Fruit fly (Drosophila melanogaster) whole organism, embryonic: ENCODE measurements around the gene CG43355.
A peak's percentile ranks its signal among the peaks of the same experiment; 100 is the strongest.

ENCODE experiments used
- Blimp-1 ChIP-seq: fragments of 200-800 bp; sonication (Bioruptor generic); optimal IDR thresholded peaks from 3 replicates; lab custom pipeline; 2018; ENCODE audit warnings: missing biosample characterization, missing genetic modification characterization, mild to moderate bottlenecking, moderate library complexity, missing genetic modification reagents
- CG10543 ChIP-seq: fragments of 200-800 bp; sonication (Bioruptor generic); optimal IDR thresholded peaks from 3 replicates; lab custom pipeline; 2017; ENCODE audit warnings: missing biosample characterization, mild to moderate bottlenecking, missing genetic modification characterization, moderate library complexity
- CG12744 ChIP-seq: fragments of 200-800 bp; sonication (Bioruptor generic); optimal IDR thresholded peaks from 2 replicates; lab custom pipeline; 2016; ENCODE audit warnings: missing biosample characterization, missing genetic modification characterization
- CG14441 ChIP-seq: fragments of 200-800 bp; sonication (Bioruptor generic); IDR thresholded peaks from 2 replicates; pipeline ENCODE4 v1.3.6; 2022; ENCODE audit warnings: missing biosample characterization, missing genetic modification characterization
- CG14667 ChIP-seq: fragments of 200-800 bp; sonication (Bioruptor generic); IDR thresholded peaks from 2 replicates; pipeline ENCODE4 v1.3.6; 2022; ENCODE audit warnings: missing biosample characterization, missing genetic modification characterization
- CG15011 ChIP-seq: fragments of 200-800 bp; sonication (Bioruptor generic); optimal IDR thresholded peaks from 3 replicates; lab custom pipeline; 2018; ENCODE audit warnings: missing biosample characterization, mild to moderate bottlenecking, missing genetic modification characterization
- CG1603 ChIP-seq: fragments of 200-800 bp; sonication (Bioruptor generic); optimal IDR thresholded peaks from 2 replicates; lab custom pipeline; 2019; ENCODE audit warnings: missing biosample characterization, mild to moderate bottlenecking, missing genetic modification characterization, moderate library complexity
- CG16815 ChIP-seq: fragments of 200-800 bp; sonication (Bioruptor generic); optimal IDR thresholded peaks from 3 replicates; lab custom pipeline; 2017; ENCODE audit warnings: missing biosample characterization, mild to moderate bottlenecking, missing genetic modification characterization
- CG17328 ChIP-seq: fragments of 200-800 bp; sonication (Bioruptor generic); IDR thresholded peaks from 2 replicates; pipeline ENCODE4 v1.3.6; 2022; ENCODE audit warnings: missing biosample characterization, missing genetic modification characterization
- CG17802 ChIP-seq: fragments of 200-800 bp; sonication (Bioruptor generic); optimal IDR thresholded peaks from 2 replicates; lab custom pipeline; 2018; ENCODE audit warnings: missing biosample characterization, mild to moderate bottlenecking, missing genetic modification characterization, moderate library complexity
- CG18764 ChIP-seq: fragments of 200-800 bp; sonication (Bioruptor generic); optimal IDR thresholded peaks from 3 replicates; lab custom pipeline; 2016; ENCODE audit warnings: missing biosample characterization, missing genetic modification characterization
- CG2199 ChIP-seq: fragments of 200-800 bp; sonication (Bioruptor generic); IDR thresholded peaks from 3 replicates; pipeline ENCODE4 v1.3.6; 2022; ENCODE audit warnings: missing biosample characterization, missing genetic modification characterization
- CG30431 ChIP-seq: fragments of 200-800 bp; sonication (Bioruptor generic); optimal IDR thresholded peaks from 2 replicates; lab custom pipeline; 2017; ENCODE audit warnings: missing biosample characterization, missing genetic modification characterization
- CG4854 ChIP-seq: fragments of 200-800 bp; sonication (Bioruptor generic); optimal IDR thresholded peaks from 2 replicates; lab custom pipeline; 2016; ENCODE audit warnings: missing biosample characterization, missing genetic modification characterization, inconsistent platforms
- CG7372 ChIP-seq: fragments of 200-800 bp; sonication (Bioruptor generic); IDR thresholded peaks from 2 replicates; pipeline ENCODE4 v1.3.6; 2022; ENCODE audit warnings: missing biosample characterization, missing genetic modification characterization
- CG8089 ChIP-seq: fragments of 200-800 bp; sonication (Bioruptor generic); optimal IDR thresholded peaks from 3 replicates; lab custom pipeline; 2016; ENCODE audit warnings: missing biosample characterization, missing genetic modification characterization
- CHES-1-like ChIP-seq: fragments of 200-800 bp; sonication (Bioruptor generic); optimal IDR thresholded peaks from 2 replicates; lab custom pipeline; 2016; ENCODE audit warnings: missing biosample characterization, missing genetic modification characterization
- Dek ChIP-seq: fragments of 200-800 bp; sonication (Bioruptor generic); optimal IDR thresholded peaks from 3 replicates; lab custom pipeline; 2019; ENCODE audit warnings: missing biosample characterization, mild to moderate bottlenecking, missing genetic modification characterization, moderate library complexity
- Dfd ChIP-seq, 2 experiments: fragments of >200 bp; optimal IDR thresholded peaks; 2 replicates each; lab custom pipeline; 2017; ENCODE audit warnings: missing biosample characterization in 2 of 2, missing genetic modification characterization in 2 of 2
- E2f1 ChIP-seq: fragments of 200-800 bp; sonication (Bioruptor generic); IDR thresholded peaks from 2 replicates; pipeline ENCODE4 v1.3.6; 2022; ENCODE audit warnings: missing biosample characterization, missing genetic modification characterization
- Ets97D ChIP-seq: fragments of 200-800 bp; sonication (Bioruptor generic); optimal IDR thresholded peaks from 3 replicates; lab custom pipeline; 2016; ENCODE audit warnings: missing biosample characterization, missing genetic modification characterization
- HmgZ ChIP-seq: fragments of 200-800 bp; sonication (Bioruptor generic); optimal IDR thresholded peaks from 2 replicates; lab custom pipeline; 2018; ENCODE audit warnings: missing biosample characterization, mild to moderate bottlenecking, missing genetic modification characterization
- Hmx ChIP-seq: fragments of 200-800 bp; sonication (Bioruptor generic); optimal IDR thresholded peaks from 2 replicates; lab custom pipeline; 2016; ENCODE audit warnings: missing biosample characterization, missing genetic modification characterization
- Mad ChIP-seq: fragments of 200-800 bp; sonication (Bioruptor generic); optimal IDR thresholded peaks from 2 replicates; lab custom pipeline; 2016; ENCODE audit warnings: missing biosample characterization, missing genetic modification characterization
- NC2β ChIP-seq: fragments of 200-800 bp; sonication (Bioruptor generic); optimal IDR thresholded peaks from 2 replicates; lab custom pipeline; 2016; ENCODE audit warnings: missing biosample characterization, missing genetic modification characterization
- Scr ChIP-seq: fragments of 200-800 bp; sonication (Bioruptor generic); IDR thresholded peaks from 2 replicates; pipeline ENCODE4 v1.3.6; 2022; ENCODE audit warnings: missing biosample characterization, missing genetic modification characterization; ENCODE audit not compliant: partially characterized antibody
- Stat92E ChIP-seq, 3 experiments: fragments of >200 bp in 2 of 3; fragments of 200-800 bp in 1 of 3; sonication (Bioruptor generic) in 1 of 3; optimal IDR thresholded peaks; 2 replicates each; lab custom pipeline; 2017 to 2019; ENCODE audit warnings: missing biosample characterization in 3 of 3, missing genetic modification characterization in 3 of 3, mild to moderate bottlenecking in 1 of 3, moderate library complexity in 1 of 3
- ab ChIP-seq: fragments of 200-800 bp; sonication (Bioruptor generic); optimal IDR thresholded peaks from 2 replicates; lab custom pipeline; 2016; ENCODE audit warnings: missing biosample characterization, missing genetic modification characterization
- ac ChIP-seq: fragments of 200-800 bp; sonication (Bioruptor generic); optimal IDR thresholded peaks from 3 replicates; lab custom pipeline; 2017; ENCODE audit warnings: missing biosample characterization, mild to moderate bottlenecking, missing genetic modification characterization
- bbx ChIP-seq: fragments of 200-800 bp; sonication (Bioruptor generic); IDR thresholded peaks from 2 replicates; pipeline ENCODE4 v1.3.6; 2022; ENCODE audit warnings: missing biosample characterization, missing genetic modification characterization; ENCODE audit not compliant: partially characterized antibody
- cad ChIP-seq: fragments of >200 bp; optimal IDR thresholded peaks from 2 replicates; lab custom pipeline; 2017; ENCODE audit warnings: missing biosample characterization, missing genetic modification characterization
- chinmo ChIP-seq: fragments of 200-800 bp; sonication (Bioruptor generic); IDR thresholded peaks from 4 replicates; pipeline ENCODE4 v1.3.6; 2022; ENCODE audit warnings: missing biosample characterization, missing genetic modification characterization; ENCODE audit not compliant: partially characterized antibody
- en ChIP-seq: fragments of 200-800 bp; sonication (Bioruptor generic); optimal IDR thresholded peaks from 2 replicates; lab custom pipeline; 2016; ENCODE audit warnings: missing biosample characterization, missing genetic modification characterization
- ewg ChIP-seq: fragments of 200-800 bp; sonication (Bioruptor generic); optimal IDR thresholded peaks from 3 replicates; lab custom pipeline; 2017; ENCODE audit warnings: mild to moderate bottlenecking, missing biosample characterization, missing genetic modification reagents, missing genetic modification characterization
- grn ChIP-seq: fragments of 200-800 bp; sonication (Bioruptor generic); optimal IDR thresholded peaks from 3 replicates; lab custom pipeline; 2017; ENCODE audit warnings: missing biosample characterization, missing genetic modification characterization
- kay ChIP-seq: fragments of 200-800 bp; sonication (Bioruptor generic); optimal IDR thresholded peaks from 2 replicates; lab custom pipeline; 2016; ENCODE audit warnings: missing biosample characterization, missing genetic modification characterization
- lbe ChIP-seq: fragments of 200-800 bp; sonication (Bioruptor generic); optimal IDR thresholded peaks from 2 replicates; lab custom pipeline; 2016; ENCODE audit warnings: missing biosample characterization, mild to moderate bottlenecking, missing genetic modification characterization
- nerfin-2 ChIP-seq: fragments of 200-800 bp; sonication (Bioruptor generic); IDR thresholded peaks from 2 replicates; pipeline ENCODE4 v1.3.6; 2022; ENCODE audit warnings: missing biosample characterization, missing genetic modification characterization; ENCODE audit not compliant: partially characterized antibody
- prd ChIP-seq, 3 experiments: fragments of >200 bp in 2 of 3; fragments of 200-800 bp in 1 of 3; sonication (Bioruptor generic) in 1 of 3; optimal IDR thresholded peaks in 2 of 3; IDR thresholded peaks in 1 of 3; 2 replicates in 2 of 3; 3 replicates in 1 of 3; pipeline versions ENCODE4 v1.3.6 to Lab custom; 2017 to 2022; ENCODE audit warnings: missing biosample characterization in 1 of 3, missing genetic modification characterization in 1 of 3
- pum ChIP-seq: fragments of 200-800 bp; sonication (Bioruptor generic); optimal IDR thresholded peaks from 2 replicates; lab custom pipeline; 2016; ENCODE audit warnings: missing biosample characterization, missing genetic modification characterization
- rib ChIP-seq: fragments of 200-800 bp; sonication (Bioruptor generic); IDR thresholded peaks from 2 replicates; pipeline ENCODE4 v1.3.6; 2022; ENCODE audit warnings: missing biosample characterization, missing genetic modification characterization
- row ChIP-seq: fragments of 200-800 bp; sonication (Bioruptor generic); IDR thresholded peaks from 3 replicates; pipeline ENCODE4 v1.3.6; 2022; ENCODE audit warnings: missing biosample characterization, missing genetic modification characterization
- sc ChIP-seq, 3 experiments: fragments of >200 bp in 2 of 3; fragments of 200-800 bp in 1 of 3; sonication (Bioruptor generic) in 1 of 3; optimal IDR thresholded peaks; 2 replicates in 2 of 3; 3 replicates in 1 of 3; lab custom pipeline; 2017; ENCODE audit warnings: mild to moderate bottlenecking in 1 of 3, missing biosample characterization in 1 of 3, missing genetic modification characterization in 1 of 3, missing genetic modification reagents in 1 of 3
- sr ChIP-seq: fragments of 200-800 bp; sonication (Bioruptor generic); IDR thresholded peaks from 3 replicates; pipeline ENCODE4 v1.3.6; 2022; ENCODE audit warnings: missing biosample characterization, missing genetic modification characterization
- tll ChIP-seq, 2 experiments: fragments of 200-800 bp in 1 of 2; fragments of >200 bp in 1 of 2; sonication (Bioruptor generic) in 1 of 2; optimal IDR thresholded peaks; 2 replicates each; lab custom pipeline; 2017 to 2019; ENCODE audit warnings: missing biosample characterization in 2 of 2, missing genetic modification characterization in 2 of 2, mild to moderate bottlenecking in 1 of 2, moderate library complexity in 1 of 2
- trem ChIP-seq: fragments of 200-800 bp; optimal IDR thresholded peaks from 3 replicates; lab custom pipeline; 2019; ENCODE audit warnings: missing biosample characterization, mild to moderate bottlenecking, missing genetic modification characterization, moderate library complexity
- z ChIP-seq: fragments of 200-800 bp; sonication (Bioruptor generic); IDR thresholded peaks from 3 replicates; pipeline ENCODE4 v1.3.6; 2022; ENCODE audit warnings: missing biosample characterization, missing genetic modification characterization

The CG43355 gene

DNA sequence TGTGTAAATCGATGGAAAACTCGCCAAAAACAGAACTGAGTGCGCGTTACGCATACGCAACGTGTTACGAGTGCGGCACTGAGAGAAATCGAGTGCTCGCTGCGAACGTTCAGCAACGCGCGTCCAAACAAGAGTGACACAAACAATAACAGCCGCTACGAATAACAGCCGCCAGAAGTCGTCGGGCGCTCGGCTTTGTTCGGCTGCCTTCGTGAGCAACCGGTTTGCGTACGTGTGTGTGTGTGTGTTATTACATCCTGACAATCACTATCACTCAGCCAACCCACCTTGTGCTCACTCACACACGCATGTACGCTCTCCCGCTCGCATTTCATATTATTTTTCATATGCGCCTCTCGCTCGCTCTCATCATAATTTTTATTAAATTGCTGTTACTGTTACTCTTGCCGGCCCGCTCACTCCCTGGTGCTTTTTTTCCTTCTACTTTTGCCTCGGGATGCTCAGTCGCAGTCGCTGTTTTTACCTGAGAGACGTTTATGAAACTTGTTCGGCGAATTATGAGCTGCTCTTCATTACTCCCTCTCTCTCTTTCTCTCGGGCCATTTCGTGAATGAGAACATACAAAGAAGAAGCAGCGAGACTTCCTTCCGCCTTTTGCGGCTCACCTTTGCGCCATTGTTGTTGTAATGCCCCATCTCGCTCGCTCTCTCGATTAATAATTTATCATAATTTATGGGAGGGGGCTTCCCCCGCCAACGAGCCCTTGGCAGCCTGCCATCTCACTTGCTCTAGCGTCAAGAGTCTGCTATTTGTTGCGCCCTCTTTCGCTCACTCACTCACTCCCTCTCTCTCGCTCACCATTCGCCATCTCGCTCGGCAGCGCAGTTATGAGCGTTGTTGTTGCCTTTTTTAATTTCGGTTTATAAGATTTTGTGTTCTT is 38.8 kb upstream of the CG43355 start, which contains the start of gene salm (continued):
- TF ChIP-seq rib (GFP tag; lab: Robert Waterston, UW) (no peak), CG4854 (no peak), z (GFP tag; lab: Robert Waterston, UW) (peak; percentile 76), CG10543 (GFP tag; lab: Kevin White, UChicago) (no peak), pum (no peak), CHES-1-like (GFP tag; lab: Kevin White, UChicago) (no peak), kay (GFP tag; lab: Kevin White, UChicago) (no peak), tll (GFP tag; optimal IDR thresholded peaks at IDR 0.05; lab: Kevin White, UChicago) (peak; percentile 31 to 91), row (GFP tag; lab: Robert Waterston, UW) (peak; percentile 29; the same call in 1 of the 3 replicates), CG17328 (GFP tag; lab: Robert Waterston, UW) (0 out of 2 replicates have a peak, but pooled peaks have one; percentile 4), CG8089 (no peak), CG14667 (no peak), CG30431 (GFP tag; lab: Kevin White, UChicago) (no peak), NC2β (GFP tag; lab: Kevin White, UChicago) (no peak), lbe (GFP tag; lab: Kevin White, UChicago) (no peak), CG17802 (tag; lab: Kevin White, UChicago) (no peak), Stat92E (GFP tag; optimal IDR thresholded peaks at IDR 0.05; lab: Kevin White, UChicago) (no peak), sc (optimal IDR thresholded peaks at IDR 0.05; lab: Kevin White, UChicago) (no peak), sc (GFP tag; optimal IDR thresholded peaks at IDR 0.05; lab: Kevin White, UChicago) (no peak), HmgZ (tag; lab: Kevin White, UChicago) (peak; percentile 8), Dfd (GFP tag; optimal IDR thresholded peaks at IDR 0.05; lab: Kevin White, UChicago) (peak in 1 of 2 experiments; percentile 28), trem (tag; lab: Kevin White, UChicago) (peak; percentile 1), nerfin-2 (GFP tag; lab: Robert Waterston, UW) (no peak), CG1603 (peak; percentile 14), Hmx (no peak), CG15011 (GFP tag; lab: Kevin White, UChicago) (no peak), ewg (peak; percentile 48), Blimp-1 (no peak), CG14441 (GFP tag; lab: Robert Waterston, UW) (peak; percentile 13; the same call in 1 of the 2 replicates), en (GFP tag; lab: Kevin White, UChicago) (no peak), CG12744 (GFP tag; lab: Kevin White, UChicago) (peak; percentile 11), CG7372 (GFP tag; lab: Robert Waterston, UW) (peak; percentile 93), ab (GFP tag; lab: Kevin White, UChicago) (no peak), grn (GFP tag; lab: Kevin White, UChicago) (no peak), sr (GFP tag; lab: Robert Waterston, UW) (peak; percentile 22; the same call in 1 of the 3 replicates), ac (peak; percentile 45), prd (optimal IDR thresholded peaks at IDR 0.05; lab: Kevin White, UChicago) (no peak), prd (GFP tag; IDR thresholded peaks at IDR 0.05; lab: Robert Waterston, UW) (no peak), Dek (tag; lab: Kevin White, UChicago) (no peak), chinmo (GFP tag; lab: Robert Waterston, UW) (peak; percentile 71; the same call in 1 of the 4 replicates), CG18764 (no peak), E2f1 (GFP tag; lab: Robert Waterston, UW) (no peak), CG16815 (GFP tag; lab: Kevin White, UChicago) (no peak), Scr (GFP tag; lab: Robert Waterston, UW) (no peak), Mad (GFP tag; lab: Kevin White, UChicago) (no peak), bbx (peak; percentile 47; the same call in 1 of the 2 replicates), CG2199 (GFP tag; lab: Robert Waterston, UW) (peak; percentile 63; the same call in 1 of the 3 replicates), cad (GFP tag; lab: Kevin White, UChicago) (peak; percentile 75), Ets97D (GFP tag; lab: Kevin White, UChicago) (no peak)
